Comparison of ENCODE assay signal across 1 fruit fly cellular context in genomic region chr2L:8419382-8419940, dm6.
TF ChIP-seq lines count a peak whose summit lies in the region.

No protein-coding gene starts in this region.

TF ChIP-seq in whole organism, embryonic, 481 proteins besides CTCF, POLR2A, EP300 and RAD21 (continued from another document):
- TF ChIP-seq Deaf1 (tag; optimal IDR thresholded peaks at IDR 0.05; lab: Kevin White, UChicago) (no peak), Lhr (GFP tag; optimal IDR thresholded peaks at IDR 0.05; lab: Kevin White, UChicago) (no peak), Kr (GFP tag; optimal IDR thresholded peaks at IDR 0.05; lab: Kevin White, UChicago) (peak; percentile 52), Opbp (GFP tag; IDR thresholded peaks at IDR 0.05; lab: Robert Waterston, UW; ENCODE audit: partially characterized antibody) (no peak), crol (GFP tag; IDR thresholded peaks at IDR 0.05; lab: Robert Waterston, UW) (peak; percentile 81), btn (GFP tag; optimal IDR thresholded peaks at IDR 0.05; lab: Kevin White, UChicago) (no peak), da (GFP tag; optimal IDR thresholded peaks at IDR 0.05; lab: Kevin White, UChicago) (no peak), ase (GFP tag; IDR thresholded peaks at IDR 0.05; lab: Robert Waterston, UW) (no peak), HLHmδ (GFP tag; optimal IDR thresholded peaks at IDR 0.05; lab: Kevin White, UChicago) (no peak), slbo (GFP tag; IDR thresholded peaks at IDR 0.05; lab: Robert Waterston, UW) (no peak), Med (GFP tag; lab: Kevin White, UChicago) (peak; percentile 1), CG4360 (GFP tag; IDR thresholded peaks at IDR 0.05; lab: Robert Waterston, UW) (peak; percentile 69), Six4 (GFP tag; optimal IDR thresholded peaks at IDR 0.05; lab: Kevin White, UChicago) (no peak), tap (tag; optimal IDR thresholded peaks at IDR 0.05; lab: Kevin White, UChicago) (no peak), Nf-YA (GFP tag; IDR thresholded peaks at IDR 0.05; lab: Robert Waterston, UW) (no peak), Mad (GFP tag; optimal IDR thresholded peaks at IDR 0.05; lab: Kevin White, UChicago) (no peak), chinmo (GFP tag; IDR thresholded peaks at IDR 0.05; lab: Robert Waterston, UW; ENCODE audit: partially characterized antibody) (0 out of 4 replicates have a peak, but pooled peaks have one; percentile 47), chm (GFP tag; IDR thresholded peaks at IDR 0.05; lab: Robert Waterston, UW) (no peak), al (GFP tag; IDR thresholded peaks at IDR 0.05; lab: Robert Waterston, UW) (no peak), CG15073 (GFP tag; optimal IDR thresholded peaks at IDR 0.05; lab: Kevin White, UChicago) (no peak), NFAT (GFP tag; IDR thresholded peaks at IDR 0.05; lab: Robert Waterston, UW) (no peak), Dbx (GFP tag; IDR thresholded peaks at IDR 0.05; lab: Robert Waterston, UW) (no peak), CG7839 (tag; optimal IDR thresholded peaks at IDR 0.05; lab: Kevin White, UChicago) (no peak)
